Fruit fly (Drosophila melanogaster) whole organism, pupa: Measurements from ENCODE around the gene CG15219.

Source experiments
- CG13204 ChIP-seq: fragments of 200-800 bp; sonication (Bioruptor generic); optimal IDR thresholded peaks from 2 replicates; lab custom pipeline; 2018; ENCODE audit warnings: missing biosample characterization, mild to moderate bottlenecking, missing genetic modification characterization, moderate library complexity
- CG17806 ChIP-seq: fragments of 200-800 bp; sonication (Bioruptor generic); optimal IDR thresholded peaks from 2 replicates; lab custom pipeline; 2018; ENCODE audit warnings: missing biosample characterization, mild to moderate bottlenecking, missing genetic modification characterization, moderate library complexity
- CG32121 ChIP-seq: fragments of 200-800 bp; sonication (Bioruptor generic); IDR thresholded peaks from 2 replicates; pipeline ENCODE4 v1.3.6; 2022; ENCODE audit warnings: missing biosample characterization, missing genetic modification characterization
- CG34367 ChIP-seq: fragments of 200-800 bp; sonication (Bioruptor generic); optimal IDR thresholded peaks from 2 replicates; lab custom pipeline; 2018; ENCODE audit warnings: missing biosample characterization, mild to moderate bottlenecking, missing genetic modification characterization
- CG8159 ChIP-seq: fragments of 200-800 bp; sonication (Bioruptor generic); optimal IDR thresholded peaks from 3 replicates; lab custom pipeline; 2018; ENCODE audit warnings: missing biosample characterization, mild to moderate bottlenecking, missing genetic modification characterization, moderate library complexity
- CG9948 ChIP-seq: fragments of 200-800 bp; sonication (Bioruptor generic); optimal IDR thresholded peaks from 2 replicates; lab custom pipeline; 2018; ENCODE audit warnings: missing biosample characterization, mild to moderate bottlenecking, missing genetic modification characterization, moderate library complexity
- EcR ChIP-seq: fragments of 200-800 bp; sonication (Bioruptor generic); optimal IDR thresholded peaks from 3 replicates; lab custom pipeline; 2019; ENCODE audit warnings: missing biosample characterization, missing genetic modification characterization, mild to moderate bottlenecking, moderate library complexity, missing genetic modification reagents

- no peak for TF ChIP-seq CG32121 (GFP tag; lab: Robert Waterston, UW)
- TF ChIP-seq CG9948 (tag; lab: Kevin White, UChicago), result no peak
- no peak for TF ChIP-seq EcR (GFP tag; lab: Kevin White, UChicago)
- no peak for TF ChIP-seq CG8159
- no peak for TF ChIP-seq CG13204 (GFP tag; lab: Kevin White, UChicago)
- no peak for TF ChIP-seq CG34367 (tag; lab: Kevin White, UChicago)
- TF ChIP-seq CG17806 (tag; lab: Kevin White, UChicago), result no peak
These were observed 34.6 kb upstream of the CG15219 start for dm6 chr2L:22139960-22140359.
